Fruit fly (Drosophila melanogaster) whole organism, wandering third instar larva: ENCODE results near the gene Prosbeta4.

ENCODE experiments used
- Abd-B ChIP-seq: fragments of >200 bp; optimal IDR thresholded peaks from 2 replicates; lab custom pipeline; 2017; ENCODE audit warnings: missing biosample characterization, missing genetic modification characterization
- CG32264 ChIP-seq: fragments of 200-800 bp; sonication (Bioruptor generic); optimal IDR thresholded peaks from 2 replicates; lab custom pipeline; 2016; ENCODE audit warnings: missing biosample characterization, missing genetic modification characterization
- CG9705 ChIP-seq: fragments of 200-800 bp; sonication (Bioruptor generic); optimal IDR thresholded peaks from 2 replicates; lab custom pipeline; 2018; ENCODE audit warnings: missing biosample characterization, mild to moderate bottlenecking, missing genetic modification characterization
- CrebA ChIP-seq: fragments of 200-800 bp; sonication (Bioruptor generic); optimal IDR thresholded peaks from 2 replicates; lab custom pipeline; 2016; ENCODE audit warnings: missing biosample characterization, mild to moderate bottlenecking, missing genetic modification characterization, borderline replicate concordance
- Dif ChIP-seq: fragments of 200-275, 200-300 bp; sonication (Bioruptor generic); optimal IDR thresholded peaks from 2 replicates; lab custom pipeline; 2018; ENCODE audit warnings: missing biosample characterization, missing genetic modification characterization; ENCODE audit not compliant: partially characterized antibody
- GATAd ChIP-seq: sonication (Bioruptor generic); optimal IDR thresholded peaks from 2 replicates; lab custom pipeline; 2016; ENCODE audit warnings: missing biosample characterization, missing genetic modification characterization
- HLH106 ChIP-seq: fragments of 200-800 bp; optimal IDR thresholded peaks from 3 replicates; lab custom pipeline; 2019; ENCODE audit warnings: missing biosample characterization, mild to moderate bottlenecking, missing genetic modification characterization, moderate library complexity
- Hnf4 ChIP-seq: fragments of 200-800 bp; sonication (Bioruptor generic); optimal IDR thresholded peaks from 2 replicates; lab custom pipeline; 2016; ENCODE audit warnings: missing biosample characterization, mild to moderate bottlenecking, missing genetic modification characterization
- Hr78 ChIP-seq: fragments of >200 bp; optimal IDR thresholded peaks from 2 replicates; lab custom pipeline; 2017; ENCODE audit warnings: missing biosample characterization, missing genetic modification characterization
- Hr83 ChIP-seq: fragments of 200-300 bp; sonication (Bioruptor generic); optimal IDR thresholded peaks from 2 replicates; lab custom pipeline; 2016; ENCODE audit warnings: missing biosample characterization, mild to moderate bottlenecking, missing genetic modification characterization, moderate library complexity; ENCODE audit not compliant: poor library complexity, severe bottlenecking
- Mio ChIP-seq: sonication (Bioruptor generic); optimal IDR thresholded peaks from 2 replicates; lab custom pipeline; 2016; ENCODE audit warnings: missing biosample characterization, missing genetic modification characterization
- Myc ChIP-seq: fragments of >200 bp; optimal IDR thresholded peaks from 2 replicates; lab custom pipeline; 2017
- N ChIP-seq: fragments of >200 bp; optimal IDR thresholded peaks from 2 replicates; lab custom pipeline; 2018; ENCODE audit warnings: missing biosample characterization, missing external identifiers, missing genetic modification characterization
- OdsH ChIP-seq: fragments of 200-800 bp; sonication (Bioruptor generic); optimal IDR thresholded peaks from 2 replicates; lab custom pipeline; 2016; ENCODE audit warnings: missing biosample characterization, mild to moderate bottlenecking, missing genetic modification characterization
- Rel ChIP-seq, 2 experiments: fragments of 200-800 bp; sonication (Bioruptor generic) in 1 of 2; optimal IDR thresholded peaks; 2 replicates in 1 of 2; 3 replicates in 1 of 2; lab custom pipeline; 2016 to 2019; ENCODE audit warnings: mild to moderate bottlenecking in 2 of 2, missing biosample characterization in 2 of 2, missing genetic modification characterization in 2 of 2, moderate library complexity in 1 of 2
- Sp1 ChIP-seq: fragments of 200-800 bp; sonication (Bioruptor generic); optimal IDR thresholded peaks from 3 replicates; lab custom pipeline; 2019; ENCODE audit warnings: missing biosample characterization, mild to moderate bottlenecking, missing genetic modification characterization, moderate library complexity
- Vsx2 ChIP-seq: fragments of 200-300, 225-300 bp; sonication (Bioruptor generic); optimal IDR thresholded peaks from 2 replicates; lab custom pipeline; 2018; ENCODE audit warnings: missing biosample characterization, missing genetic modification characterization; ENCODE audit not compliant: partially characterized antibody
- br ChIP-seq: fragments of 200-800 bp; sonication (Bioruptor generic); optimal IDR thresholded peaks from 2 replicates; lab custom pipeline; 2016; ENCODE audit warnings: missing biosample characterization, missing genetic modification characterization
- brk ChIP-seq: fragments of 200-800 bp; sonication (Bioruptor generic); optimal IDR thresholded peaks from 2 replicates; lab custom pipeline; 2016; ENCODE audit warnings: missing biosample characterization, mild to moderate bottlenecking, missing genetic modification characterization
- dl ChIP-seq, 2 experiments: fragments of 175-275, 200-275 bp in 1 of 2; fragments of 200-275 bp in 1 of 2; sonication (Bioruptor generic); optimal IDR thresholded peaks; lab custom pipeline; 2018; ENCODE audit warnings: mild to moderate bottlenecking in 2 of 2, missing biosample characterization in 2 of 2, missing genetic modification characterization in 2 of 2, moderate library complexity in 2 of 2; ENCODE audit not compliant: partially characterized antibody in 2 of 2, insufficient read depth in 1 of 2
- dmrt93B ChIP-seq: fragments of 200-800 bp; sonication (Bioruptor generic); optimal IDR thresholded peaks from 2 replicates; lab custom pipeline; 2018; ENCODE audit warnings: missing biosample characterization, mild to moderate bottlenecking, missing genetic modification characterization
- dsf ChIP-seq: sonication (Bioruptor generic); optimal IDR thresholded peaks from 2 replicates; lab custom pipeline; 2016; ENCODE audit warnings: missing biosample characterization, missing genetic modification characterization, borderline replicate concordance
- ey ChIP-seq: fragments of 200-800 bp; sonication (Bioruptor generic); optimal IDR thresholded peaks from 2 replicates; lab custom pipeline; 2016; ENCODE audit warnings: missing biosample characterization, missing genetic modification characterization
- foxo ChIP-seq, 2 experiments: fragments of 200-800 bp; sonication (Bioruptor generic); optimal IDR thresholded peaks; 2 replicates in 1 of 2; 3 replicates in 1 of 2; lab custom pipeline; 2016 to 2017; ENCODE audit warnings: missing biosample characterization in 2 of 2, missing genetic modification characterization in 2 of 2
- fru ChIP-seq: fragments of 200-800 bp; sonication (Bioruptor generic); optimal IDR thresholded peaks from 3 replicates; lab custom pipeline; 2016; ENCODE audit warnings: missing biosample characterization, mild to moderate bottlenecking, missing genetic modification characterization
- h ChIP-seq: fragments of 200-800 bp; sonication (Bioruptor generic); optimal IDR thresholded peaks from 3 replicates; lab custom pipeline; 2016; ENCODE audit warnings: missing biosample characterization, mild to moderate bottlenecking, missing genetic modification characterization
- jim ChIP-seq: fragments of 175-275, 200-325 bp; sonication (Bioruptor generic); optimal IDR thresholded peaks from 2 replicates; lab custom pipeline; 2016; ENCODE audit warnings: missing biosample characterization, mild to moderate bottlenecking, missing genetic modification characterization
- lola ChIP-seq: fragments of >200 bp; optimal IDR thresholded peaks from 2 replicates; lab custom pipeline; 2017; ENCODE audit warnings: missing biosample characterization, missing genetic modification characterization
- pan ChIP-seq: fragments of >200 bp; optimal IDR thresholded peaks from 2 replicates; lab custom pipeline; 2017
- psq ChIP-seq: fragments of 200-800 bp; sonication (Bioruptor generic); optimal IDR thresholded peaks from 3 replicates; lab custom pipeline; 2017; ENCODE audit warnings: missing biosample characterization, mild to moderate bottlenecking, missing genetic modification characterization, moderate library complexity
- rgr ChIP-seq: fragments of 200-800 bp; sonication (Bioruptor generic); optimal IDR thresholded peaks from 3 replicates; lab custom pipeline; 2016; ENCODE audit warnings: missing biosample characterization, mild to moderate bottlenecking, missing genetic modification characterization
- sage ChIP-seq: fragments of 200-800 bp; sonication (Bioruptor generic); optimal IDR thresholded peaks from 2 replicates; lab custom pipeline; 2016; ENCODE audit warnings: missing biosample characterization, mild to moderate bottlenecking, missing genetic modification characterization
- sv ChIP-seq: fragments of 200-800 bp; sonication (Bioruptor generic); optimal IDR thresholded peaks from 3 replicates; lab custom pipeline; 2016; ENCODE audit warnings: missing biosample characterization, missing genetic modification characterization
- tai ChIP-seq: sonication (Bioruptor generic); optimal IDR thresholded peaks from 2 replicates; lab custom pipeline; 2016; ENCODE audit warnings: missing biosample characterization, missing genetic modification characterization
- usp ChIP-seq: fragments of >200 bp; optimal IDR thresholded peaks from 2 replicates; lab custom pipeline; 2017; ENCODE audit warnings: missing biosample characterization, missing genetic modification characterization
- woc ChIP-seq: sonication (Bioruptor generic); optimal IDR thresholded peaks from 2 replicates; lab custom pipeline; 2016; ENCODE audit warnings: missing biosample characterization, mild to moderate bottlenecking, missing genetic modification characterization

The Prosbeta4 gene

dm6 chr2L:16729556-16729955 lies 2.4 kb downstream of the Prosbeta4 start, which contains the start of gene Tsen2:
Gene Tsen2, plus strand, starts transcription at chr2L:16729777.
- TF ChIP-seq dsf (GFP tag; lab: Kevin White, UChicago): no peak
- no peak for TF ChIP-seq CG32264 (GFP tag; lab: Kevin White, UChicago)
- TF ChIP-seq Mio (GFP tag; lab: Kevin White, UChicago): no peak
- no peak for TF ChIP-seq jim (GFP tag; lab: Kevin White, UChicago)
- no peak for TF ChIP-seq woc (GFP tag; lab: Kevin White, UChicago)
- no peak for TF ChIP-seq psq (GFP tag; lab: Kevin White, UChicago)
- TF ChIP-seq Rel (GFP tag; optimal IDR thresholded peaks at IDR 0.05; lab: Kevin White, UChicago): no peak
- TF ChIP-seq Rel (tag; optimal IDR thresholded peaks at IDR 0.05; lab: Kevin White, UChicago): no peak
- no peak for TF ChIP-seq GATAd
- no peak for TF ChIP-seq tai (GFP tag; lab: Kevin White, UChicago)
- TF ChIP-seq Sp1 (GFP tag; lab: Kevin White, UChicago): no peak
- TF ChIP-seq N (GFP tag; lab: Kevin White, UChicago): no peak
- TF ChIP-seq Vsx2 (GFP tag; lab: Kevin White, UChicago): no peak
- TF ChIP-seq foxo (GFP tag; optimal IDR thresholded peaks at IDR 0.05; lab: Kevin White, UChicago): no peak
- no peak for TF ChIP-seq lola (GFP tag; lab: Kevin White, UChicago)
- TF ChIP-seq brk (GFP tag; lab: Kevin White, UChicago): no peak
- TF ChIP-seq dmrt93B (GFP tag; lab: Kevin White, UChicago): no peak
- TF ChIP-seq, all 38 proteins: peak for 0

- TF ChIP-seq Myc (no peak), rgr (peak; percentile 20), Hr78 (GFP tag; lab: Kevin White, UChicago) (no peak), CG9705 (GFP tag; lab: Kevin White, UChicago) (peak; percentile 49), OdsH (GFP tag; lab: Kevin White, UChicago) (peak; percentile 29), HLH106 (tag; lab: Kevin White, UChicago) (peak; percentile 34), Rel (GFP tag; optimal IDR thresholded peaks at IDR 0.05; lab: Kevin White, UChicago) (no peak), Rel (tag; optimal IDR thresholded peaks at IDR 0.05; lab: Kevin White, UChicago) (peak; percentile 80), Sp1 (GFP tag; lab: Kevin White, UChicago) (peak; percentile 35), dl (GFP tag; optimal IDR thresholded peaks at IDR 0.05; lab: Kevin White, UChicago; ENCODE audit: insufficient read depth in 1 of 2, partially characterized antibody in 2 of 2) (no peak)
Observed at dm6 chr2L:16727578-16728023, 4.3 kb downstream of the Prosbeta4 start, which contains the start of gene VhaSFD. Gene VhaSFD, minus strand, starts transcription at chr2L:16727826.

dm6 chr2L:16722596-16722995 lies 9.3 kb downstream of the Prosbeta4 start:
- no peak for TF ChIP-seq brk (GFP tag; lab: Kevin White, UChicago)
- no peak for TF ChIP-seq usp (GFP tag; lab: Kevin White, UChicago)
- TF ChIP-seq psq (GFP tag; lab: Kevin White, UChicago): no peak
- TF ChIP-seq Mio (GFP tag; lab: Kevin White, UChicago): no peak

dm6 chr2L:16720707-16721700 lies 10.9 kb downstream of the Prosbeta4 start:
- TF ChIP-seq N (GFP tag; lab: Kevin White, UChicago) (no peak), dmrt93B (GFP tag; lab: Kevin White, UChicago) (peak; percentile 93), Hr83 (peak; percentile 25), sage (GFP tag; lab: Kevin White, UChicago) (peak; percentile 94), Hr78 (GFP tag; lab: Kevin White, UChicago) (no peak), sv (GFP tag; lab: Kevin White, UChicago) (peak; percentile 93), Dif (GFP tag; lab: Kevin White, UChicago) (peak; percentile 58), Vsx2 (GFP tag; lab: Kevin White, UChicago) (no peak), CG32264 (GFP tag; lab: Kevin White, UChicago) (peak; percentile 87), Rel (GFP tag; optimal IDR thresholded peaks at IDR 0.05; lab: Kevin White, UChicago) (peak; percentile 85), Rel (tag; optimal IDR thresholded peaks at IDR 0.05; lab: Kevin White, UChicago) (peak; percentile 93), foxo (GFP tag; optimal IDR thresholded peaks at IDR 0.05; lab: Kevin White, UChicago) (peak; percentile 73 to 98), dsf (GFP tag; lab: Kevin White, UChicago) (peak; percentile 87), Myc (no peak), CrebA (GFP tag; lab: Kevin White, UChicago) (no peak), Hnf4 (GFP tag; lab: Kevin White, UChicago) (peak; percentile 97), Abd-B (GFP tag; lab: Kevin White, UChicago) (no peak), lola (GFP tag; lab: Kevin White, UChicago) (no peak), h (peak; percentile 98), brk (GFP tag; lab: Kevin White, UChicago) (peak; percentile 97), br (peak; percentile 92), ey (GFP tag; lab: Kevin White, UChicago) (peak; percentile 97), psq (GFP tag; lab: Kevin White, UChicago) (peak; percentile 95), usp (GFP tag; lab: Kevin White, UChicago) (no peak), jim (GFP tag; lab: Kevin White, UChicago) (no peak), Mio (GFP tag; lab: Kevin White, UChicago) (peak; percentile 38), pan (lab: Kevin White, UChicago) (no peak), tai (GFP tag; lab: Kevin White, UChicago) (peak; percentile 94), fru (GFP tag; lab: Kevin White, UChicago) (peak; percentile 96), Sp1 (GFP tag; lab: Kevin White, UChicago) (peak; percentile 96)
